Fruit fly (Drosophila melanogaster): ENCODE results near the gene beat-IV.

Gene beat-IV

dm6 chr3R:23589719-23590118 is 32.5 kb downstream of the beat-IV start, which contains the start of gene CG10182:
TSS of gene CG10182 (minus strand) at chr3R:23589819.
- TF ChIP-seq CG8478 (optimal IDR thresholded peaks at IDR 0.05), result no peak
- TF ChIP-seq CTCF (optimal IDR thresholded peaks at IDR 0.05), result no peak

- TF ChIP-seq CG8478 (optimal IDR thresholded peaks at IDR 0.05), result no peak
- TF ChIP-seq CTCF (optimal IDR thresholded peaks at IDR 0.05), result no peak
Observed at dm6 chr3R:23592669-23593068, 35.5 kb downstream of the beat-IV start, which contains the start of gene CG33337. TSS of gene CG33337 (minus strand) at chr3R:23592769.

dm6 chr3R:23596173-23596572 is 39.0 kb downstream of the beat-IV start, which contains the start of gene CG16723:
TSS of gene CG16723 (minus strand) at chr3R:23596273.
- TF ChIP-seq CTCF (optimal IDR thresholded peaks at IDR 0.05) (no peak), CG8478 (optimal IDR thresholded peaks at IDR 0.05) (no peak)

dm6 chr3R:23598934-23599333 is 41.7 kb downstream of the beat-IV start, which contains the start of gene CG10183:
TSS of gene CG10183 (minus strand) at chr3R:23599034.
- no peak for TF ChIP-seq CTCF (optimal IDR thresholded peaks at IDR 0.05)

dm6 chr3R:23601346-23601817 is 44.2 kb downstream of the beat-IV start:
- no peak for TF ChIP-seq CTCF (optimal IDR thresholded peaks at IDR 0.05)
- no peak for TF ChIP-seq CG8478 (optimal IDR thresholded peaks at IDR 0.05)

dm6 chr3R:23605315-23605881 is 48.2 kb downstream of the beat-IV start, which contains the start of gene CG10184:
TSS of gene CG10184 (minus strand) at chr3R:23605495.
- TF ChIP-seq CTCF (optimal IDR thresholded peaks at IDR 0.05) (no peak), CG8478 (optimal IDR thresholded peaks at IDR 0.05) (no peak)

dm6 chr3R:23612121-23612520 is 54.9 kb downstream of the beat-IV start:
- no peak for TF ChIP-seq CG8478 (optimal IDR thresholded peaks at IDR 0.05)
- TF ChIP-seq CTCF (optimal IDR thresholded peaks at IDR 0.05), result no peak

- TF ChIP-seq CG8478 (optimal IDR thresholded peaks at IDR 0.05), result no peak
- TF ChIP-seq CTCF (optimal IDR thresholded peaks at IDR 0.05), result peak; percentile 51 to 52
Observed at dm6 chr3R:23622961-23623360, 65.7 kb downstream of the beat-IV start.

- TF ChIP-seq CG8478 (optimal IDR thresholded peaks at IDR 0.05) (no peak), CTCF (optimal IDR thresholded peaks at IDR 0.05) (no peak)
Observed at dm6 chr3R:23627140-23627539, 69.9 kb downstream of the beat-IV start.

- TF ChIP-seq CG8478 (optimal IDR thresholded peaks at IDR 0.05) (no peak), CTCF (optimal IDR thresholded peaks at IDR 0.05) (no peak)
Observed at dm6 chr3R:23629572-23629971, 72.4 kb downstream of the beat-IV start.
